Worm (Caenorhabditis elegans) whole organism, L4 larva: ENCODE data around the gene msp-31.
A peak's percentile ranks its signal among the peaks of the same experiment; 100 is the strongest.

Experiments
- D1046.2 ChIP-seq: fragments of 200-800 bp; sonication (Bioruptor generic); IDR thresholded peaks from 2 replicates; pipeline ENCODE4 v1.3.6; 2022; ENCODE audit warnings: missing genetic modification characterization, missing compliant biosample characterization
- F26F4.8 ChIP-seq: fragments of 200-800 bp; sonication (Bioruptor generic); conservative IDR thresholded peaks from 2 replicates; pipeline ENCODE4 v1.3.6; 2022; ENCODE audit warnings: missing genetic modification characterization, missing compliant biosample characterization
- F49E8.2 ChIP-seq: sonication (generic microtip); optimal IDR thresholded peaks from 2 replicates; lab custom pipeline; 2016; ENCODE audit warnings: missing compliant biosample characterization, mild to moderate bottlenecking, missing genetic modification characterization, borderline replicate concordance
- T20F7.1 ChIP-seq: fragments of 200-800 bp; sonication (Bioruptor generic); optimal IDR thresholded peaks from 2 replicates; lab custom pipeline; 2018; ENCODE audit warnings: mild to moderate bottlenecking, missing genetic modification characterization, missing compliant biosample characterization
- Y48G9A.11 ChIP-seq: fragments of 200-800 bp; sonication (Bioruptor generic); IDR thresholded peaks from 2 replicates; pipeline ENCODE4 v1.3.6; 2022; ENCODE audit warnings: missing genetic modification reagents, missing genetic modification characterization, missing compliant biosample characterization
- aha-1 ChIP-seq: fragments of 150-350 bp; peaks from one replicate; lab custom pipeline; 2014; ENCODE audit warnings: missing biosample characterization, missing genetic modification characterization
- ceh-62 ChIP-seq: sonication (generic microtip); optimal IDR thresholded peaks from 2 replicates; lab custom pipeline; 2017; ENCODE audit warnings: missing biosample characterization, missing genetic modification characterization
- ceh-82 ChIP-seq: sonication (generic microtip); optimal IDR thresholded peaks from 2 replicates; lab custom pipeline; 2017; ENCODE audit warnings: missing biosample characterization, missing genetic modification characterization
- ces-1 ChIP-seq: fragments of 150-350 bp; sonication (generic microtip); optimal IDR thresholded peaks from 4 replicates; lab custom pipeline; 2014; ENCODE audit warnings: missing biosample characterization, missing genetic modification reagents, missing genetic modification characterization
- ctbp-1 ChIP-seq: fragments of 200-800 bp; sonication (Bioruptor generic); IDR thresholded peaks from 2 replicates; pipeline ENCODE4 v1.3.6; 2022; ENCODE audit warnings: missing genetic modification reagents, missing genetic modification characterization, missing compliant biosample characterization
- daf-16 ChIP-seq, 3 experiments: sonication (generic microtip); optimal IDR thresholded peaks; 2 replicates each; lab custom pipeline; 2016 to 2017; ENCODE audit warnings: missing genetic modification characterization in 3 of 3, missing genetic modification reagents in 3 of 3, mild to moderate bottlenecking in 2 of 3, missing compliant biosample characterization in 2 of 3, missing biosample characterization in 1 of 3, moderate library complexity in 1 of 3
- daf-19 ChIP-seq: fragments of 200-800 bp; sonication (Bioruptor generic); conservative IDR thresholded peaks from 2 replicates; pipeline ENCODE4 v1.3.6; 2022; ENCODE audit warnings: missing genetic modification characterization, missing compliant biosample characterization
- daf-8 ChIP-seq: fragments of 200-800 bp; sonication (Bioruptor generic); IDR thresholded peaks from 2 replicates; pipeline ENCODE4 v1.3.6; 2022; ENCODE audit warnings: missing genetic modification characterization, missing compliant biosample characterization
- dmd-6 ChIP-seq: fragments of 200-800 bp; sonication (Bioruptor generic); IDR thresholded peaks from 2 replicates; pipeline ENCODE4 v1.3.6; 2022; ENCODE audit warnings: missing genetic modification reagents, missing genetic modification characterization, missing compliant biosample characterization
- dmd-8 ChIP-seq: fragments of 200-800 bp; sonication (Bioruptor generic); IDR thresholded peaks from 2 replicates; pipeline ENCODE4 v1.3.6; 2022; ENCODE audit warnings: missing genetic modification characterization, missing compliant biosample characterization
- dve-1 ChIP-seq: sonication (generic microtip); optimal IDR thresholded peaks from 2 replicates; lab custom pipeline; 2017; ENCODE audit warnings: antibody characterized with exemption, mild to moderate bottlenecking, missing genetic modification characterization, missing compliant biosample characterization; ENCODE audit not compliant: insufficient read depth
- egl-43 ChIP-seq: fragments of 200-800 bp; sonication (Bioruptor generic); IDR thresholded peaks from 2 replicates; pipeline ENCODE4 v1.3.6; 2022; ENCODE audit warnings: missing genetic modification reagents, missing genetic modification characterization, missing compliant biosample characterization
- hlh-11 ChIP-seq: fragments of 200-800 bp; sonication (Bioruptor generic); optimal IDR thresholded peaks from 2 replicates; lab custom pipeline; 2018; ENCODE audit warnings: mild to moderate bottlenecking, missing genetic modification characterization, missing compliant biosample characterization
- jun-1 ChIP-seq: fragments of 150-350 bp; optimal IDR thresholded peaks from 2 replicates; lab custom pipeline; 2014; ENCODE audit warnings: missing biosample characterization, missing genetic modification reagents, missing genetic modification characterization
- lim-7 ChIP-seq: fragments of 200-800 bp; sonication (Bioruptor generic); IDR thresholded peaks from 2 replicates; pipeline ENCODE4 v1.3.6; 2022; ENCODE audit warnings: missing genetic modification characterization, missing compliant biosample characterization
- lin-15B ChIP-seq: fragments of 150-350 bp; sonication (generic microtip); optimal IDR thresholded peaks from 3 replicates; lab custom pipeline; 2014; ENCODE audit warnings: missing biosample characterization, missing genetic modification characterization
- lin-39 ChIP-seq: fragments of 150-350 bp; optimal IDR thresholded peaks from 2 replicates; lab custom pipeline; 2014; ENCODE audit warnings: missing biosample characterization, missing genetic modification reagents, missing genetic modification characterization
- madf-5 ChIP-seq, 2 experiments: fragments of 200-800 bp; sonication (Bioruptor generic); IDR thresholded peaks; 2 replicates each; pipeline ENCODE4 v1.3.6; 2022; ENCODE audit warnings: missing compliant biosample characterization in 2 of 2, missing genetic modification characterization in 2 of 2
- mdt-29 ChIP-seq: fragments of 200-800 bp; sonication (Bioruptor generic); IDR thresholded peaks from 2 replicates; pipeline ENCODE4 v1.3.6; 2022; ENCODE audit warnings: missing genetic modification reagents, missing genetic modification characterization, missing compliant biosample characterization
- mep-1 ChIP-seq: fragments of 150-350 bp; sonication (generic microtip); optimal IDR thresholded peaks from 3 replicates; lab custom pipeline; 2014; ENCODE audit warnings: missing biosample characterization, missing genetic modification characterization
- nhr-102 ChIP-seq: sonication (generic microtip); optimal IDR thresholded peaks from 2 replicates; lab custom pipeline; 2016; ENCODE audit warnings: mild to moderate bottlenecking, missing genetic modification characterization, moderate library complexity, missing compliant biosample characterization
- nhr-11 ChIP-seq: fragments of 150-350 bp; optimal IDR thresholded peaks from 2 replicates; lab custom pipeline; 2014; ENCODE audit warnings: missing biosample characterization, missing genetic modification characterization
- nhr-111 ChIP-seq: fragments of 200-800 bp; sonication (Bioruptor generic); optimal IDR thresholded peaks from 2 replicates; lab custom pipeline; 2018; ENCODE audit warnings: mild to moderate bottlenecking, missing genetic modification characterization, missing compliant biosample characterization
- nhr-28 ChIP-seq: fragments of 150-350 bp; optimal IDR thresholded peaks from 2 replicates; lab custom pipeline; 2014; ENCODE audit warnings: missing biosample characterization, missing genetic modification characterization
- nhr-42 ChIP-seq: fragments of 200-800 bp; sonication (Bioruptor generic); IDR thresholded peaks from 2 replicates; pipeline ENCODE4 v1.3.6; 2022; ENCODE audit warnings: missing genetic modification characterization, missing compliant biosample characterization
- nhr-48 ChIP-seq: sonication (generic microtip); optimal IDR thresholded peaks from 2 replicates; lab custom pipeline; 2016; ENCODE audit warnings: mild to moderate bottlenecking, missing genetic modification characterization, missing compliant biosample characterization
- pha-4 ChIP-seq, 2 experiments: fragments of 150-350 bp in 1 of 2; fragments of 200-800 bp in 1 of 2; sonication (Bioruptor generic) in 1 of 2; IDR thresholded peaks in 1 of 2; optimal IDR thresholded peaks in 1 of 2; 2 replicates each; pipeline versions ENCODE4 v1.3.6 to Lab custom; 2014 to 2022; ENCODE audit warnings: missing genetic modification characterization in 2 of 2, missing genetic modification reagents in 2 of 2, missing biosample characterization in 1 of 2, missing compliant biosample characterization in 1 of 2
- php-3 ChIP-seq: fragments of 200-800 bp; sonication (Bioruptor generic); IDR thresholded peaks from 2 replicates; pipeline ENCODE4 v1.3.6; 2022; ENCODE audit warnings: missing genetic modification reagents, missing genetic modification characterization, missing compliant biosample characterization
- pqm-1 ChIP-seq: sonication (generic microtip); optimal IDR thresholded peaks from 2 replicates; lab custom pipeline; 2017; ENCODE audit warnings: missing biosample characterization, missing genetic modification characterization
- sdz-12 ChIP-seq: fragments of 200-800 bp; sonication (Bioruptor generic); optimal IDR thresholded peaks from 2 replicates; lab custom pipeline; 2018; ENCODE audit warnings: mild to moderate bottlenecking, missing genetic modification characterization, missing compliant biosample characterization
- set-16 ChIP-seq: fragments of 200-800 bp; sonication (Bioruptor generic); IDR thresholded peaks from 2 replicates; pipeline ENCODE4 v1.3.6; 2022; ENCODE audit warnings: missing genetic modification reagents, missing genetic modification characterization, missing compliant biosample characterization
- skn-1 ChIP-seq: fragments of 150-350 bp; optimal IDR thresholded peaks from 2 replicates; lab custom pipeline; 2014; ENCODE audit warnings: missing biosample characterization, missing genetic modification characterization
- spr-1 ChIP-seq: sonication (generic microtip); optimal IDR thresholded peaks from 2 replicates; lab custom pipeline; 2016; ENCODE audit warnings: mild to moderate bottlenecking, missing genetic modification characterization, missing compliant biosample characterization
- unc-39 ChIP-seq: sonication (generic microtip); optimal IDR thresholded peaks from 2 replicates; lab custom pipeline; 2017; ENCODE audit warnings: missing biosample characterization, missing genetic modification characterization
- unc-62 ChIP-seq, 3 experiments: fragments of 150-350 bp in 1 of 3; sonication (generic microtip); optimal IDR thresholded peaks in 2 of 3; peaks in 1 of 3; 1 replicate in 1 of 3; 2 replicates in 2 of 3; lab custom pipeline; 2014 to 2017; ENCODE audit warnings: missing biosample characterization in 3 of 3, missing genetic modification characterization in 3 of 3, missing genetic modification reagents in 3 of 3, missing genotype in 1 of 3
- vab-7 ChIP-seq: fragments of 200-800 bp; sonication (Bioruptor generic); IDR thresholded peaks from 2 replicates; pipeline ENCODE4 v1.3.6; 2022; ENCODE audit warnings: missing genetic modification reagents, missing genetic modification characterization, missing compliant biosample characterization
- zag-1 ChIP-seq: fragments of 150-350 bp; optimal IDR thresholded peaks from 2 replicates; lab custom pipeline; 2014; ENCODE audit warnings: missing biosample characterization, missing genetic modification characterization
- zip-11 ChIP-seq: fragments of 200-800 bp; sonication (Bioruptor generic); IDR thresholded peaks from 2 replicates; pipeline ENCODE4 v1.3.6; 2022; ENCODE audit warnings: missing genetic modification characterization, missing compliant biosample characterization
- ztf-7 ChIP-seq: fragments of 150-350 bp; optimal IDR thresholded peaks from 2 replicates; lab custom pipeline; 2014; ENCODE audit warnings: missing biosample characterization, missing genetic modification characterization

msp-31 gene

ce11 chrII:4884403-4884802 is 32.0 kb downstream of the msp-31 start:
- TF ChIP-seq nhr-28 (tag; lab: Kevin White, UChicago) (no peak), unc-62 (GFP tag; optimal IDR thresholded peaks at IDR 0.05 in 1 of 2; lab: Kevin White, UChicago) (peak in 1 of 2 experiments; percentile 65), unc-62 (tag; optimal IDR thresholded peaks at IDR 0.05; lab: Kevin White, UChicago) (no peak)
- TF ChIP-seq, all 104 proteins: peak for 1

- TF ChIP-seq T20F7.1 (GFP tag; lab: Kevin White, UChicago), result peak; percentile 27
- TF ChIP-seq pha-4 (GFP tag; IDR thresholded peaks at IDR 0.05; lab: Robert Waterston, UW), result no peak
- TF ChIP-seq pha-4 (tag; optimal IDR thresholded peaks at IDR 0.05; lab: Kevin White, UChicago), result no peak
- no peak for TF ChIP-seq daf-16 (GFP tag; optimal IDR thresholded peaks at IDR 0.05; lab: Kevin White, UChicago)
- TF ChIP-seq daf-16 (tag; optimal IDR thresholded peaks at IDR 0.05; lab: Kevin White, UChicago), result peak; percentile 55
- TF ChIP-seq dmd-6, result 0 out of 2 replicates have a peak, but pooled peaks have one; percentile 17
- TF ChIP-seq egl-43, result no peak
- TF ChIP-seq ceh-82 (tag; lab: Kevin White, UChicago), result no peak
- TF ChIP-seq ceh-62 (tag; lab: Kevin White, UChicago), result no peak
- peak; percentile 8 for TF ChIP-seq hlh-11 (tag; lab: Kevin White, UChicago)
- TF ChIP-seq dve-1 (tag; lab: Kevin White, UChicago), result peak; percentile 9
- TF ChIP-seq php-3 (GFP tag; lab: Robert Waterston, UW), result no peak
Measured at ce11 chrII:4883412-4883811, 33.0 kb downstream of the msp-31 start, which contains the start of gene gst-8. TSS of gene gst-8 (plus strand) at chrII:4883712.

ce11 chrII:4882498-4882897 is 33.9 kb downstream of the msp-31 start:
- TF ChIP-seq F49E8.2 (tag; lab: Kevin White, UChicago), result no peak
- TF ChIP-seq daf-16 (GFP tag; optimal IDR thresholded peaks at IDR 0.05; lab: Kevin White, UChicago), result no peak
- TF ChIP-seq daf-16 (tag; optimal IDR thresholded peaks at IDR 0.05; lab: Kevin White, UChicago), result peak; percentile 75
- TF ChIP-seq unc-62 (GFP tag; optimal IDR thresholded peaks at IDR 0.05 in 1 of 2; lab: Kevin White, UChicago), result no peak
- TF ChIP-seq unc-62 (tag; optimal IDR thresholded peaks at IDR 0.05; lab: Kevin White, UChicago), result no peak
- peak; percentile 27 for TF ChIP-seq dve-1 (tag; lab: Kevin White, UChicago)
- no peak for TF ChIP-seq skn-1
- TF ChIP-seq ztf-7 (tag; lab: Kevin White, UChicago), result no peak
- no peak for TF ChIP-seq F26F4.8 (GFP tag; lab: Robert Waterston, UW)
- TF ChIP-seq pqm-1, result no peak
- no peak for TF ChIP-seq set-16 (GFP tag; lab: Robert Waterston, UW)
- no peak for TF ChIP-seq vab-7 (GFP tag; lab: Robert Waterston, UW)
- no peak for TF ChIP-seq nhr-11
- TF ChIP-seq mep-1 (tag; lab: Kevin White, UChicago), result no peak
- TF ChIP-seq ces-1 (GFP tag; lab: Kevin White, UChicago), result no peak
- no peak for TF ChIP-seq dmd-8 (GFP tag; lab: Robert Waterston, UW)
- TF ChIP-seq aha-1 (tag; lab: Kevin White, UChicago), result peak; percentile 3
- no peak for TF ChIP-seq daf-8 (GFP tag; lab: Robert Waterston, UW)
- no peak for TF ChIP-seq mdt-29 (GFP tag; lab: Robert Waterston, UW)
- no peak for TF ChIP-seq nhr-28 (tag; lab: Kevin White, UChicago)
- no peak for TF ChIP-seq nhr-42
- TF ChIP-seq lim-7 (GFP tag; lab: Robert Waterston, UW), result 0 out of 2 replicates have a peak, but pooled peaks have one; percentile 7

ce11 chrII:4881727-4882126 is 34.6 kb downstream of the msp-31 start, which contains the start of gene gst-7:
TSS of gene gst-7 (plus strand) at chrII:4882062.
- TF ChIP-seq lin-39 (tag; lab: Kevin White, UChicago) (no peak), madf-5 (GFP tag; IDR thresholded peaks at IDR 0.05; lab: Robert Waterston, UW) (no peak), Y48G9A.11 (GFP tag; lab: Robert Waterston, UW) (no peak), mep-1 (tag; lab: Kevin White, UChicago) (peak; percentile 28), T20F7.1 (GFP tag; lab: Kevin White, UChicago) (no peak), skn-1 (no peak), egl-43 (no peak), unc-39 (tag; lab: Kevin White, UChicago) (no peak), jun-1 (tag; lab: Kevin White, UChicago) (no peak), lin-15B (tag; lab: Kevin White, UChicago) (no peak), dmd-6 (peak; percentile 73), spr-1 (no peak), vab-7 (GFP tag; lab: Robert Waterston, UW) (no peak), nhr-111 (GFP tag; lab: Kevin White, UChicago) (no peak), zip-11 (GFP tag; lab: Robert Waterston, UW) (no peak), nhr-48 (tag; lab: Kevin White, UChicago) (peak; percentile 71), sdz-12 (GFP tag; lab: Kevin White, UChicago) (no peak), nhr-102 (tag; lab: Kevin White, UChicago) (peak; percentile 95), zag-1 (tag; lab: Kevin White, UChicago) (no peak), daf-19 (no peak), ctbp-1 (no peak), aha-1 (tag; lab: Kevin White, UChicago) (no peak), D1046.2 (GFP tag; lab: Robert Waterston, UW) (no peak)
